Fruit fly (Drosophila melanogaster): Measurements from ENCODE around the gene FarO.

Gene FarO

DNA sequence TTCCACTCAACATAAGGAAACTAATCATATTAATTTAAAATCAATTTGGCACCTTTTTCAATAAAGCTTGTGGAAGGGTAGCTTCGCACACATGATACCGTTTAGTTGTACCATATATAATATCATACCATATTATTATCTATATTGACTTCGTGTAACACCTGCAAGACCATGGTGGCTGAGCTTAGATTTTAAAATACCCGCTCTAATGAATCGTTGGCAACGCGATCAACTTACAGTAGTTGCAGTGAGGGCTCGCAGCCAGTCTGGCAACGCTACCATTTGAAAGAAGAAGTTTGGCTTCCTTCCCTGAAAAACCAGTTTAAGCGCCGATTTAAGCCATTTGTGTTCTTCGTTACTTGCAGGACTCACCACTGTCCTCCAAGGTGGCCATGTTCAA lies 33.2 kb downstream of the FarO start:
- TF ChIP-seq Myc (optimal IDR thresholded peaks at IDR 0.05): peak; percentile 60
- no peak for TF ChIP-seq dsf (GFP tag; optimal IDR thresholded peaks at IDR 0.05; ENCODE audit: borderline replicate concordance)

DNA sequence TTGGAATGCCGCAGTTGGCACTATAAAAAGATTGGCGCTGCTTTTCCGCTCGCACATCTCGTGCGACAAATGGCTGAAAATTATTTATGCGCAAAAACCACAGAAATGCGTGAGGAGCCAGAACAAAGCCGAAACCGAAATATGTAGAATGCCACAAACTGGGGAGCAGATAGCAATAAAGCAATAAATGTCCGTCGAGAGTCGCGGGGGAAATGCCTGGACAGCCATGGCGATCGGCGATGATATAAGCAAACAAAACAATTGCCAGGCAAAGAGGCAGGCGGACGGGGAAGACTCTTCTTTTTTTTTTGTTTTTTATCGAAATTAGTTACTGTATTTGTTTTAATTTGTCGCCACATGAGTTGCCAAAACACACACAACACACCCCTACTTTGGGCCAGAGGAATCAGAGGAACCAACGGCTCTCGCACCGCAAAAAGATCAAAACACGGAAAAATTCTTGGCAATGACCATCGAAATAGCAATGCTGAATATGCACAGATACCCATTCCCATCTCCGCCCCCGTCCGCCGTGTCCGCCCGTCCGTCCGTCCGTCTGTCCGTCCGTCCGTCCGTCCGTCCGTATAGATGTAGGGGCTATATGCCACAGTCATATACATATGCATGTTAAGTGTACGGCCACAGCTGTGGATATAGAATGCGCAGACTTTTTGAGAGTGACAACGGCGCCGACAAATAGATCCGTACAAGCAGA lies 35.0 kb downstream of the FarO start:
- TF ChIP-seq Myc (optimal IDR thresholded peaks at IDR 0.05): no peak

DNA sequence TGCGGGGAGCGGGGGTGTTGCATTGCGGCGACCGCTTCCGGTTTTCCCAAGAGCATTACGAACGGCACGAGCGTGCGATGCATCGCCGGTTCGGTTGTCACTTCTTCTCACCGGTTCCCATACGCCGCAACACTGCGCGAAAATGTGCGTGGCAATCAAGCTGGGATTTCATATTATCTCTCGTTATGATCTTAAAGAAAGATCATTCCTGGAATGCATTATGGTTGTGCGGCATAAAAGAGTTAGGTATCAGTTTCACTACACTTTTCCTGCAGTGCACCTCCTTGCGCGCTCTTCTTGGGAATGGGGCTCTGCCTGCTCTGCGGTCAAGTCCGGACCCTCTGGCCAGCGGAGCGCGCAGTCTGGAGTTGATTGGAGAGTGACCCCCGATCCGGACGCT lies 37.5 kb downstream of the FarO start:
- TF ChIP-seq Rel (GFP tag; optimal IDR thresholded peaks at IDR 0.05): no peak
- no peak for TF ChIP-seq Rel (tag; optimal IDR thresholded peaks at IDR 0.05)
- TF ChIP-seq CG32264 (GFP tag; optimal IDR thresholded peaks at IDR 0.05): no peak
- no peak for TF ChIP-seq woc (GFP tag; optimal IDR thresholded peaks at IDR 0.05)
- no peak for TF ChIP-seq Dif (GFP tag; optimal IDR thresholded peaks at IDR 0.05; ENCODE audit: partially characterized antibody)
- no peak for TF ChIP-seq Hr83 (GFP tag; optimal IDR thresholded peaks at IDR 0.05; ENCODE audit: poor library complexity, severe bottlenecking)
- no peak for TF ChIP-seq tai (GFP tag; optimal IDR thresholded peaks at IDR 0.05)
- no peak for TF ChIP-seq Myc (optimal IDR thresholded peaks at IDR 0.05)
- no peak for TF ChIP-seq rgr (GFP tag; optimal IDR thresholded peaks at IDR 0.05)
- no peak for TF ChIP-seq dmrt93B (GFP tag; optimal IDR thresholded peaks at IDR 0.05)
- TF ChIP-seq GATAd (GFP tag; optimal IDR thresholded peaks at IDR 0.05): no peak
- no peak for TF ChIP-seq pan (optimal IDR thresholded peaks at IDR 0.05)
- no peak for TF ChIP-seq CG9705 (GFP tag; optimal IDR thresholded peaks at IDR 0.05)
- TF ChIP-seq Hr78 (GFP tag; optimal IDR thresholded peaks at IDR 0.05): no peak
- TF ChIP-seq dl (GFP tag; optimal IDR thresholded peaks at IDR 0.05; ENCODE audit: insufficient read depth in 1 of 2, partially characterized antibody in 2 of 2): no peak
- no peak for TF ChIP-seq HLH106 (tag; optimal IDR thresholded peaks at IDR 0.05)
- TF ChIP-seq dsf (GFP tag; optimal IDR thresholded peaks at IDR 0.05; ENCODE audit: borderline replicate concordance): no peak
- TF ChIP-seq lola (GFP tag; optimal IDR thresholded peaks at IDR 0.05): no peak
- TF ChIP-seq foxo (GFP tag; optimal IDR thresholded peaks at IDR 0.05): no peak
- TF ChIP-seq Dfd (GFP tag; optimal IDR thresholded peaks at IDR 0.05): no peak

DNA sequence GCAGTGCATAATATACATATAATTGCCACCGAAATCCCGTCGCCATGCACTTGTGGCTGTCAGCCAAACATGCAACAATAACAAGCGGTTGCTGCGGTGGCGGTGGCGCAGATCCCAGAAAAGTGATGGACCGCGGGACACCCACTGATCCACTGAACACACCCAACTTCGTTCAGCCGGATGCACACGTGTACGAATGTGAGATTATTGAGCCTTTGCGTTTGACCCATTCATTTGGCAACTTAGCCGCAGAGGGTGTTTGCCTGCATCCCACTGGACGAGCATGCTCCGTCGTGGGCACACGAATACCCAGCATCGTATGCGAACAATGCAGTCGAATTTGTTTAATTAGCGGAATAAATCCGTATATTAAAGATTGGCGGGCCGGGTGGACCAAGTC lies 38.3 kb downstream of the FarO start:
- TF ChIP-seq woc (GFP tag; optimal IDR thresholded peaks at IDR 0.05) (no peak), dsf (GFP tag; optimal IDR thresholded peaks at IDR 0.05; ENCODE audit: borderline replicate concordance) (no peak), GATAd (GFP tag; optimal IDR thresholded peaks at IDR 0.05) (no peak), h (GFP tag; optimal IDR thresholded peaks at IDR 0.05) (no peak), Dfd (GFP tag; optimal IDR thresholded peaks at IDR 0.05) (no peak), Myc (optimal IDR thresholded peaks at IDR 0.05) (no peak), foxo (GFP tag; optimal IDR thresholded peaks at IDR 0.05) (no peak), brk (GFP tag; optimal IDR thresholded peaks at IDR 0.05) (no peak), Hr78 (GFP tag; optimal IDR thresholded peaks at IDR 0.05) (no peak), dl (GFP tag; optimal IDR thresholded peaks at IDR 0.05; ENCODE audit: insufficient read depth in 1 of 2, partially characterized antibody in 2 of 2) (no peak), HLH106 (tag; optimal IDR thresholded peaks at IDR 0.05) (no peak), N (GFP tag; optimal IDR thresholded peaks at IDR 0.05) (no peak), Vsx2 (GFP tag; optimal IDR thresholded peaks at IDR 0.05; ENCODE audit: partially characterized antibody) (no peak), br (GFP tag; optimal IDR thresholded peaks at IDR 0.05) (no peak), Hr83 (GFP tag; optimal IDR thresholded peaks at IDR 0.05; ENCODE audit: poor library complexity, severe bottlenecking) (no peak), Rel (GFP tag; optimal IDR thresholded peaks at IDR 0.05) (no peak), Rel (tag; optimal IDR thresholded peaks at IDR 0.05) (no peak), CG9705 (GFP tag; optimal IDR thresholded peaks at IDR 0.05) (no peak), Abd-B (GFP tag; optimal IDR thresholded peaks at IDR 0.05) (no peak), lola (GFP tag; optimal IDR thresholded peaks at IDR 0.05) (no peak), psq (GFP tag; optimal IDR thresholded peaks at IDR 0.05) (no peak)

DNA sequence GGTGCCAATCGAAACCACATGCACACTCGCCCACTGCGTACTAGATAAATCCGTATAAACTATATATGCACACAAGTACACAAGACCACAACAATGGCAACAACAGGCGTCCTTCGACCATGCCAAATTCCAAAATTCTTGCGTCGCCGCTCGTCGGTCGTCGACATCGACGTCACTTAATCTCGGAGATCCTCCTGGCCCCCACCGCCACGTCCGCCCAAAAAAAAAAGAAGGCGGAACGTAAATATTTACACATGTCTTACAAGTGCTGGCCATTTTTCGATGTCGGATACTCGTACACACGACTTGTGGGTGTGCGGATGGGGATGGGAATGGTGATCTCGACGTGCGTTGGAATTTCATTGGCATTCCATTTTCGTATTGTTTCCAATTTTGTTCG lies 40.3 kb downstream of the FarO start:
- TF ChIP-seq Vsx2 (GFP tag; optimal IDR thresholded peaks at IDR 0.05; ENCODE audit: partially characterized antibody) (no peak), Sp1 (GFP tag; optimal IDR thresholded peaks at IDR 0.05) (no peak), br (GFP tag; optimal IDR thresholded peaks at IDR 0.05) (no peak), jim (GFP tag; optimal IDR thresholded peaks at IDR 0.05) (no peak), N (GFP tag; optimal IDR thresholded peaks at IDR 0.05) (no peak), lola (GFP tag; optimal IDR thresholded peaks at IDR 0.05) (no peak), Abd-B (GFP tag; optimal IDR thresholded peaks at IDR 0.05) (no peak), psq (GFP tag; optimal IDR thresholded peaks at IDR 0.05) (no peak)

All from whole organism, wandering third instar larva.